Worm (Caenorhabditis elegans) whole organism, early embryonic: ENCODE results near the gene ttr-29.

Source experiments
- B0310.2 ChIP-seq: sonication (generic microtip); optimal IDR thresholded peaks from 2 replicates; lab custom pipeline; 2016; ENCODE audit warnings: mild to moderate bottlenecking, missing genetic modification characterization, missing compliant biosample characterization
- F13C5.2 ChIP-seq: sonication (generic microtip); optimal IDR thresholded peaks from 2 replicates; lab custom pipeline; 2017; ENCODE audit warnings: mild to moderate bottlenecking, missing genetic modification characterization, inconsistent platforms, missing compliant biosample characterization
- aly-1 ChIP-seq: sonication (generic microtip); optimal IDR thresholded peaks from 2 replicates; lab custom pipeline; 2016; ENCODE audit warnings: missing genetic modification characterization, missing compliant biosample characterization
- ama-1 ChIP-seq: fragments of 150-350 bp; optimal IDR thresholded peaks from 2 replicates; lab custom pipeline; 2014
- ceh-13 ChIP-seq: fragments of 200-800 bp; sonication (Bioruptor generic); optimal IDR thresholded peaks from 2 replicates; lab custom pipeline; 2018; ENCODE audit warnings: mild to moderate bottlenecking, missing genetic modification characterization, missing compliant biosample characterization
- ceh-36 ChIP-seq: sonication (generic microtip); optimal IDR thresholded peaks from 2 replicates; lab custom pipeline; 2016; ENCODE audit warnings: missing genetic modification characterization, inconsistent platforms, missing compliant biosample characterization
- ets-7 ChIP-seq: sonication (generic microtip); optimal IDR thresholded peaks from 2 replicates; lab custom pipeline; 2016; ENCODE audit warnings: missing genotype, missing genetic modification characterization, missing compliant biosample characterization
- flt-1 ChIP-seq: fragments of 200-800 bp; sonication (Bioruptor generic); IDR thresholded peaks from 2 replicates; pipeline ENCODE4 v1.3.6; 2022; ENCODE audit warnings: missing genetic modification characterization, missing compliant biosample characterization
- hmbx-1 ChIP-seq: sonication (generic microtip); optimal IDR thresholded peaks from 2 replicates; lab custom pipeline; 2016; ENCODE audit warnings: mild to moderate bottlenecking, missing genetic modification characterization, missing compliant biosample characterization
- hmg-4 ChIP-seq: fragments of 200-800 bp; sonication (Bioruptor generic); optimal IDR thresholded peaks from 2 replicates; lab custom pipeline; 2018; ENCODE audit warnings: mild to moderate bottlenecking, missing genetic modification characterization, missing compliant biosample characterization
- hnd-1 ChIP-seq: sonication (generic microtip); optimal IDR thresholded peaks from 2 replicates; lab custom pipeline; 2016; ENCODE audit warnings: missing genetic modification characterization, missing compliant biosample characterization
- pes-1 ChIP-seq: fragments of 200-800 bp; sonication (Bioruptor generic); IDR thresholded peaks from 2 replicates; pipeline ENCODE4 v1.3.6; 2022; ENCODE audit warnings: missing genetic modification reagents, missing genetic modification characterization, missing compliant biosample characterization
- scrt-1 ChIP-seq: fragments of 200-800 bp; sonication (Bioruptor generic); IDR thresholded peaks from 2 replicates; pipeline ENCODE4 v1.3.6; 2022; ENCODE audit warnings: missing genetic modification characterization, missing compliant biosample characterization
- sea-1 ChIP-seq: fragments of 200-800 bp; sonication (Bioruptor generic); conservative IDR thresholded peaks from 2 replicates; pipeline ENCODE4 v1.3.6; 2022; ENCODE audit warnings: missing genetic modification characterization, missing compliant biosample characterization
- tbx-11 ChIP-seq: fragments of 200-800 bp; sonication (Bioruptor generic); IDR thresholded peaks from 2 replicates; pipeline ENCODE4 v1.3.6; 2022; ENCODE audit warnings: missing genetic modification characterization, missing compliant biosample characterization
- tbx-37 ChIP-seq: fragments of 200-800 bp; sonication (Bioruptor generic); conservative IDR thresholded peaks from 2 replicates; pipeline ENCODE4 v1.3.6; 2022; ENCODE audit warnings: missing genetic modification reagents, missing genetic modification characterization, missing compliant biosample characterization
- tra-4 ChIP-seq: sonication (generic microtip); optimal IDR thresholded peaks from 2 replicates; lab custom pipeline; 2017; ENCODE audit warnings: missing genetic modification characterization, missing compliant biosample characterization

ttr-29 gene

ce11 chrV:12906732-12907131, at the start of gene ttr-29:
Gene ttr-29 (minus strand): TSS chrV:12906832.
- TF ChIP-seq aly-1 (tag; lab: Kevin White, UChicago) (no peak), ceh-13 (GFP tag; lab: Kevin White, UChicago) (no peak), hnd-1 (tag; lab: Kevin White, UChicago) (no peak), tra-4 (tag; lab: Kevin White, UChicago) (no peak), flt-1 (GFP tag; lab: Robert Waterston, UW) (no peak), scrt-1 (no peak), hmg-4 (GFP tag; lab: Kevin White, UChicago) (no peak), hmbx-1 (tag; lab: Kevin White, UChicago) (no peak), ets-7 (tag; lab: Kevin White, UChicago) (no peak), pes-1 (GFP tag; lab: Robert Waterston, UW) (no peak), F13C5.2 (no peak), ceh-36 (tag; lab: Kevin White, UChicago) (no peak), B0310.2 (tag; lab: Kevin White, UChicago) (no peak), sea-1 (GFP tag; lab: Robert Waterston, UW) (no peak), tbx-11 (GFP tag; lab: Robert Waterston, UW) (no peak)

DNA sequence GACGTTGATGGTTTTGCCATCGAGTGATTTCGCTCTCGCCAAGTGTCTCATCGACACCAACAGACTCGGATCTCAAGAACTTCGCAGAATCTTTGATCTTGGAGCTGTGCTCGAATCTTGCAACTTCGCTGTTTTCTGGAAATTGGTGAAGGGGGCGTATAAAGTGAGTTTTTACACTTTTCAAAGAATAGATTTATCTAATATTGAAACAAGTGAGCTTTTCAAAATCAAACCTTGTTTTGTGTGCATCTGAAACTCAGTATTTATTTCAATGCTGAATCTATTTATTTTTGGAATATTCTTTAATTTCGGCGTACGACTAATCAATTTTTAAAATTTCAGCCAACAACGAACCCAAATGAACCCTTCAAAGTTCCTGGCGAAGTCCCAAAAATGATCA, 47.6 kb upstream of the ttr-29 start:
- no peak for TF ChIP-seq ceh-13 (GFP tag; lab: Kevin White, UChicago)
- no peak for TF ChIP-seq hnd-1 (tag; lab: Kevin White, UChicago)
- TF ChIP-seq F13C5.2, result no peak
- no peak for TF ChIP-seq pes-1 (GFP tag; lab: Robert Waterston, UW)
- TF ChIP-seq hmg-4 (GFP tag; lab: Kevin White, UChicago), result no peak
- no peak for TF ChIP-seq scrt-1
- no peak for TF ChIP-seq ets-7 (tag; lab: Kevin White, UChicago)
- TF ChIP-seq B0310.2 (tag; lab: Kevin White, UChicago), result no peak
- TF ChIP-seq sea-1 (GFP tag; lab: Robert Waterston, UW), result no peak
- TF ChIP-seq flt-1 (GFP tag; lab: Robert Waterston, UW), result no peak
- no peak for TF ChIP-seq ama-1 (lab: Kevin White, UChicago)
- TF ChIP-seq tbx-11 (GFP tag; lab: Robert Waterston, UW), result no peak
- TF ChIP-seq hmbx-1 (tag; lab: Kevin White, UChicago), result no peak
- TF ChIP-seq aly-1 (tag; lab: Kevin White, UChicago), result no peak
- no peak for TF ChIP-seq tbx-37 (GFP tag; lab: Robert Waterston, UW)
- TF ChIP-seq ceh-36 (tag; lab: Kevin White, UChicago), result no peak
- TF ChIP-seq tra-4 (tag; lab: Kevin White, UChicago), result no peak

- TF ChIP-seq F13C5.2 (no peak), B0310.2 (tag; lab: Kevin White, UChicago) (no peak), ama-1 (lab: Kevin White, UChicago) (no peak), pes-1 (GFP tag; lab: Robert Waterston, UW) (no peak), tbx-37 (GFP tag; lab: Robert Waterston, UW) (no peak)
Measured at ce11 chrV:12953702-12954101, 47.1 kb upstream of the ttr-29 start, which contains the start of gene eif-3.K. Gene eif-3.K (plus strand): TSS chrV:12954002.

ce11 chrV:12952287-12952686, 45.7 kb upstream of the ttr-29 start, which contains the start of gene pqn-68:
Gene pqn-68 (plus strand): TSS chrV:12952636.
- TF ChIP-seq flt-1 (GFP tag; lab: Robert Waterston, UW) (no peak), hnd-1 (tag; lab: Kevin White, UChicago) (no peak), tra-4 (tag; lab: Kevin White, UChicago) (no peak), F13C5.2 (no peak), ama-1 (lab: Kevin White, UChicago) (no peak), pes-1 (GFP tag; lab: Robert Waterston, UW) (no peak), tbx-37 (GFP tag; lab: Robert Waterston, UW) (no peak; the same call in 1 of the 2 replicates), ceh-13 (GFP tag; lab: Kevin White, UChicago) (no peak), sea-1 (GFP tag; lab: Robert Waterston, UW) (no peak), hmg-4 (GFP tag; lab: Kevin White, UChicago) (no peak), tbx-11 (GFP tag; lab: Robert Waterston, UW) (no peak), hmbx-1 (tag; lab: Kevin White, UChicago) (no peak), ceh-36 (tag; lab: Kevin White, UChicago) (no peak), scrt-1 (no peak), ets-7 (tag; lab: Kevin White, UChicago) (no peak), aly-1 (tag; lab: Kevin White, UChicago) (no peak), B0310.2 (tag; lab: Kevin White, UChicago) (no peak)

ce11 chrV:12950812-12951528, 44.3 kb upstream of the ttr-29 start, which contains the start of the genes T16G1.9 and T16G1.18:
Gene T16G1.9 (minus strand): TSS chrV:12950862.
Gene T16G1.18 (plus strand): TSS chrV:12951304.
- TF ChIP-seq F13C5.2, result peak; percentile 56
- TF ChIP-seq hmg-4 (GFP tag; lab: Kevin White, UChicago), result no peak

- TF ChIP-seq ets-7 (tag; lab: Kevin White, UChicago), result no peak
- no peak for TF ChIP-seq flt-1 (GFP tag; lab: Robert Waterston, UW)
- no peak for TF ChIP-seq ama-1 (lab: Kevin White, UChicago)
- no peak for TF ChIP-seq aly-1 (tag; lab: Kevin White, UChicago)
- TF ChIP-seq tbx-11 (GFP tag; lab: Robert Waterston, UW), result no peak
- TF ChIP-seq hmg-4 (GFP tag; lab: Kevin White, UChicago), result no peak
- TF ChIP-seq tra-4 (tag; lab: Kevin White, UChicago), result no peak
- no peak for TF ChIP-seq F13C5.2
Measured at ce11 chrV:12949607-12950006, 43.0 kb upstream of the ttr-29 start, which contains the start of gene T16G1.13. Gene T16G1.13 (plus strand): TSS chrV:12949907.

ce11 chrV:12944775-12945174, 38.1 kb upstream of the ttr-29 start, which contains the start of gene grl-2:
Gene grl-2 (plus strand): TSS chrV:12945075.
- TF ChIP-seq hmbx-1 (tag; lab: Kevin White, UChicago) (no peak), tbx-11 (GFP tag; lab: Robert Waterston, UW) (no peak), ceh-36 (tag; lab: Kevin White, UChicago) (no peak), sea-1 (GFP tag; lab: Robert Waterston, UW) (no peak), hmg-4 (GFP tag; lab: Kevin White, UChicago) (no peak), B0310.2 (tag; lab: Kevin White, UChicago) (no peak), ceh-13 (GFP tag; lab: Kevin White, UChicago) (no peak), tra-4 (tag; lab: Kevin White, UChicago) (no peak), F13C5.2 (no peak), hnd-1 (tag; lab: Kevin White, UChicago) (no peak), tbx-37 (GFP tag; lab: Robert Waterston, UW) (no peak)
